Worm (Caenorhabditis elegans) whole organism, L2 larva: ENCODE results near the gene tre-3.

Experiments
- ama-1 ChIP-seq: fragments of 150-350 bp; optimal IDR thresholded peaks from 2 replicates; lab custom pipeline; 2018; ENCODE audit warnings: inconsistent platforms
- ceh-82 ChIP-seq: fragments of 150-350 bp; optimal IDR thresholded peaks from 2 replicates; lab custom pipeline; 2014; ENCODE audit warnings: missing biosample characterization, missing genetic modification characterization
- lin-13 ChIP-seq: fragments of 150-350 bp; optimal IDR thresholded peaks from 2 replicates; lab custom pipeline; 2014; ENCODE audit warnings: missing biosample characterization, missing genetic modification reagents, missing genetic modification characterization
- mdl-1 ChIP-seq, 2 experiments: fragments of 150-350 bp in 1 of 2; sonication (generic microtip) in 1 of 2; optimal IDR thresholded peaks; 2 replicates each; lab custom pipeline; 2017; ENCODE audit warnings: missing biosample characterization in 2 of 2, missing genetic modification characterization in 2 of 2
- nhr-12 ChIP-seq: fragments of 150-350 bp; optimal IDR thresholded peaks from 2 replicates; lab custom pipeline; 2014; ENCODE audit warnings: missing biosample characterization, missing genetic modification characterization
- nhr-6 ChIP-seq: fragments of 150-350 bp; optimal IDR thresholded peaks from 2 replicates; lab custom pipeline; 2014; ENCODE audit warnings: missing biosample characterization, missing genetic modification characterization
- sma-3 ChIP-seq: sonication (generic microtip); optimal IDR thresholded peaks from 2 replicates; lab custom pipeline; 2016; ENCODE audit warnings: missing genetic modification reagents, missing genetic modification characterization, missing compliant biosample characterization
- zag-1 ChIP-seq: fragments of 150-350 bp; optimal IDR thresholded peaks from 2 replicates; lab custom pipeline; 2014; ENCODE audit warnings: missing biosample characterization, missing genetic modification characterization

DNA sequence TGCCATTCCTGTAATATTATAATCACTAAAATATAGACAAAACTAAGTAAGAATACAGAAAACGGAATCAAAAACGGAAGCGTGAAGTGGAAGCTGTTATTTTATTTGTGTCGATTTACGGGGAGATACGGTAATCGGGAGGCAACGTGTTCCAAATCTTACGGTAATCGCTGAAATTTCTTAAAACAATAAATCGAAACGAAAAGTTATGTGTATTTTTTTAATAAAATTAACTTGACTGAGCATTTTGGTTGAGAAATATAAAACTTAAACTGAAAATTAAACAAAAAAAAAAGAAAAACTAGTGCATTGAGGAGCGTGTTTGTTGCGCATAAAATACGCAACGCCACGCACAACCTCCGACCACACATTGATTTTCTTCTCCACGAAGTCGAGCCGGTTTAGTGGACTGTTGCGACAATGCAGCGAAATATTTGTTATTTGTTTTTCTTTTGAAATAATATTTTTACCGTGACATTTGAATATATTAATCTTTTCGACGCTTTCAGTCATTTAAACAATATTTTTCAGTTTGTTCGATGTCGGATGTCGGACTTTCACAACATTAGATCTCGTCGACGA lies 48.8 kb upstream of the tre-3 start, which contains the start of the genes F55A11.1 and syx-5:
- TF ChIP-seq nhr-6 (tag; lab: Kevin White, UChicago) = peak; percentile 90
- TF ChIP-seq lin-13 = peak; percentile 86
- no peak for TF ChIP-seq nhr-12 (tag; lab: Kevin White, UChicago)
- peak; percentile 23 to 73 for TF ChIP-seq mdl-1 (tag; optimal IDR thresholded peaks at IDR 0.05; lab: Kevin White, UChicago)
- no peak for TF ChIP-seq ama-1 (lab: Kevin White, UChicago)
- TF ChIP-seq sma-3 (GFP tag; lab: Kevin White, UChicago) = peak; percentile 90
- TF ChIP-seq zag-1 (tag; lab: Kevin White, UChicago) = peak; percentile 22
- no peak for TF ChIP-seq ceh-82 (tag; lab: Kevin White, UChicago)
